Worm (Caenorhabditis elegans) whole organism, early embryonic: ENCODE measurements around the gene lin-38.

Source experiments
- B0310.2 ChIP-seq: sonication (generic microtip); optimal IDR thresholded peaks from 2 replicates; lab custom pipeline; 2016; ENCODE audit warnings: mild to moderate bottlenecking, missing genetic modification characterization, missing compliant biosample characterization
- F13C5.2 ChIP-seq: sonication (generic microtip); optimal IDR thresholded peaks from 2 replicates; lab custom pipeline; 2017; ENCODE audit warnings: mild to moderate bottlenecking, missing genetic modification characterization, inconsistent platforms, missing compliant biosample characterization
- aly-1 ChIP-seq: sonication (generic microtip); optimal IDR thresholded peaks from 2 replicates; lab custom pipeline; 2016; ENCODE audit warnings: missing genetic modification characterization, missing compliant biosample characterization
- ama-1 ChIP-seq: fragments of 150-350 bp; optimal IDR thresholded peaks from 2 replicates; lab custom pipeline; 2014
- ceh-13 ChIP-seq: fragments of 200-800 bp; sonication (Bioruptor generic); optimal IDR thresholded peaks from 2 replicates; lab custom pipeline; 2018; ENCODE audit warnings: mild to moderate bottlenecking, missing genetic modification characterization, missing compliant biosample characterization
- ceh-36 ChIP-seq: sonication (generic microtip); optimal IDR thresholded peaks from 2 replicates; lab custom pipeline; 2016; ENCODE audit warnings: missing genetic modification characterization, inconsistent platforms, missing compliant biosample characterization
- ets-7 ChIP-seq: sonication (generic microtip); optimal IDR thresholded peaks from 2 replicates; lab custom pipeline; 2016; ENCODE audit warnings: missing genotype, missing genetic modification characterization, missing compliant biosample characterization
- flt-1 ChIP-seq: fragments of 200-800 bp; sonication (Bioruptor generic); IDR thresholded peaks from 2 replicates; pipeline ENCODE4 v1.3.6; 2022; ENCODE audit warnings: missing genetic modification characterization, missing compliant biosample characterization
- hmbx-1 ChIP-seq: sonication (generic microtip); optimal IDR thresholded peaks from 2 replicates; lab custom pipeline; 2016; ENCODE audit warnings: mild to moderate bottlenecking, missing genetic modification characterization, missing compliant biosample characterization
- hmg-4 ChIP-seq: fragments of 200-800 bp; sonication (Bioruptor generic); optimal IDR thresholded peaks from 2 replicates; lab custom pipeline; 2018; ENCODE audit warnings: mild to moderate bottlenecking, missing genetic modification characterization, missing compliant biosample characterization
- hnd-1 ChIP-seq: sonication (generic microtip); optimal IDR thresholded peaks from 2 replicates; lab custom pipeline; 2016; ENCODE audit warnings: missing genetic modification characterization, missing compliant biosample characterization
- pes-1 ChIP-seq: fragments of 200-800 bp; sonication (Bioruptor generic); IDR thresholded peaks from 2 replicates; pipeline ENCODE4 v1.3.6; 2022; ENCODE audit warnings: missing genetic modification reagents, missing genetic modification characterization, missing compliant biosample characterization
- scrt-1 ChIP-seq: fragments of 200-800 bp; sonication (Bioruptor generic); IDR thresholded peaks from 2 replicates; pipeline ENCODE4 v1.3.6; 2022; ENCODE audit warnings: missing genetic modification characterization, missing compliant biosample characterization
- sea-1 ChIP-seq: fragments of 200-800 bp; sonication (Bioruptor generic); conservative IDR thresholded peaks from 2 replicates; pipeline ENCODE4 v1.3.6; 2022; ENCODE audit warnings: missing genetic modification characterization, missing compliant biosample characterization
- tbx-11 ChIP-seq: fragments of 200-800 bp; sonication (Bioruptor generic); IDR thresholded peaks from 2 replicates; pipeline ENCODE4 v1.3.6; 2022; ENCODE audit warnings: missing genetic modification characterization, missing compliant biosample characterization
- tbx-37 ChIP-seq: fragments of 200-800 bp; sonication (Bioruptor generic); conservative IDR thresholded peaks from 2 replicates; pipeline ENCODE4 v1.3.6; 2022; ENCODE audit warnings: missing genetic modification reagents, missing genetic modification characterization, missing compliant biosample characterization
- tra-4 ChIP-seq: sonication (generic microtip); optimal IDR thresholded peaks from 2 replicates; lab custom pipeline; 2017; ENCODE audit warnings: missing genetic modification characterization, missing compliant biosample characterization

Gene lin-38

ce11 chrII:13600904-13601303, 25.2 kb downstream of the lin-38 start, which contains the start of gene csp-1:
csp-1 (plus strand) TSS chrII:13601204.
- TF ChIP-seq pes-1 (GFP tag; lab: Robert Waterston, UW) (no peak), aly-1 (no peak), hmbx-1 (no peak), ets-7 (tag; lab: Kevin White, UChicago) (no peak), sea-1 (no peak), flt-1 (GFP tag; lab: Robert Waterston, UW) (no peak), ama-1 (lab: Kevin White, UChicago) (no peak), scrt-1 (GFP tag; lab: Robert Waterston, UW) (no peak), F13C5.2 (tag; lab: Kevin White, UChicago) (no peak), ceh-36 (tag; lab: Kevin White, UChicago) (no peak), tbx-11 (GFP tag; lab: Robert Waterston, UW) (no peak), ceh-13 (GFP tag; lab: Kevin White, UChicago) (no peak), hmg-4 (GFP tag; lab: Kevin White, UChicago) (no peak), tbx-37 (GFP tag; lab: Robert Waterston, UW) (no peak), tra-4 (no peak), hnd-1 (tag; lab: Kevin White, UChicago) (no peak), B0310.2 (tag; lab: Kevin White, UChicago) (no peak)

- TF ChIP-seq tra-4 (no peak), ets-7 (tag; lab: Kevin White, UChicago) (no peak), ceh-13 (GFP tag; lab: Kevin White, UChicago) (no peak), tbx-11 (GFP tag; lab: Robert Waterston, UW) (no peak), flt-1 (GFP tag; lab: Robert Waterston, UW) (no peak), ceh-36 (tag; lab: Kevin White, UChicago) (no peak), F13C5.2 (tag; lab: Kevin White, UChicago) (no peak), hnd-1 (tag; lab: Kevin White, UChicago) (no peak), scrt-1 (GFP tag; lab: Robert Waterston, UW) (no peak)
Observed at ce11 chrII:13609655-13610054, 33.9 kb downstream of the lin-38 start, which contains the start of gene gst-20. gst-20 (minus strand) TSS chrII:13609824.

ce11 chrII:13611186-13611585, 35.5 kb downstream of the lin-38 start, which contains the start of gene gst-24:
gst-24 (minus strand) TSS chrII:13611366.
- TF ChIP-seq F13C5.2 (tag; lab: Kevin White, UChicago) (no peak), hnd-1 (tag; lab: Kevin White, UChicago) (no peak), hmg-4 (GFP tag; lab: Kevin White, UChicago) (no peak), pes-1 (GFP tag; lab: Robert Waterston, UW) (no peak), flt-1 (GFP tag; lab: Robert Waterston, UW) (no peak), aly-1 (no peak), ceh-36 (tag; lab: Kevin White, UChicago) (no peak), scrt-1 (GFP tag; lab: Robert Waterston, UW) (no peak), ama-1 (lab: Kevin White, UChicago) (no peak), hmbx-1 (no peak), tra-4 (no peak), tbx-37 (GFP tag; lab: Robert Waterston, UW) (no peak), ets-7 (tag; lab: Kevin White, UChicago) (no peak), tbx-11 (GFP tag; lab: Robert Waterston, UW) (no peak), sea-1 (no peak), ceh-13 (GFP tag; lab: Kevin White, UChicago) (no peak), B0310.2 (tag; lab: Kevin White, UChicago) (no peak)

DNA sequence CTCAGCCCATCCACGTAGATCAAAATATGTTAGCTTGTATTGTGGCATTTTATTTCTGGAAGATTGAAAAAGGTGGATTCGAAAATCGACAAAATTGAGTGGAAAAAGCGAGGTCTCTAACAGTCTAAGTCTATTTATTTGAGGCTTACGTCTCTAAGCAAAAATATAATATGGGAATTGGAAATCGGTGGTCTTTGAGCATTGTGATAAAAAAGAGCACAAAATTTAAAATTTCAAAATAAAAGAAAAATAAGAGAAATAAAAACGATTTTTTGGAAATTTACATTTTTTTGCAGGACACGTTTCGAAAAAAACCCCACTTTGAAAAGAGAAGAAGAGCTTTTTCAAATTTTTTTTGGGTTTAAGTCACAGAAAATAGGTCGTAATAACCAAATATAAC, 37.4 kb downstream of the lin-38 start, which contains the start of gene gst-15:
gst-15 (minus strand) TSS at position 101 of the 400 bp plus-strand sequence.
- TF ChIP-seq ama-1 (lab: Kevin White, UChicago) (no peak), sea-1 (no peak), ets-7 (tag; lab: Kevin White, UChicago) (no peak), tbx-37 (GFP tag; lab: Robert Waterston, UW) (no peak), hmg-4 (GFP tag; lab: Kevin White, UChicago) (no peak), F13C5.2 (tag; lab: Kevin White, UChicago) (no peak), tra-4 (no peak), ceh-36 (tag; lab: Kevin White, UChicago) (no peak), ceh-13 (GFP tag; lab: Kevin White, UChicago) (no peak), hmbx-1 (no peak), pes-1 (GFP tag; lab: Robert Waterston, UW) (no peak)

- TF ChIP-seq hmg-4 (GFP tag; lab: Kevin White, UChicago) (no peak), ceh-13 (GFP tag; lab: Kevin White, UChicago) (no peak)
Observed at ce11 chrII:13614516-13614915, 38.8 kb downstream of the lin-38 start.

DNA sequence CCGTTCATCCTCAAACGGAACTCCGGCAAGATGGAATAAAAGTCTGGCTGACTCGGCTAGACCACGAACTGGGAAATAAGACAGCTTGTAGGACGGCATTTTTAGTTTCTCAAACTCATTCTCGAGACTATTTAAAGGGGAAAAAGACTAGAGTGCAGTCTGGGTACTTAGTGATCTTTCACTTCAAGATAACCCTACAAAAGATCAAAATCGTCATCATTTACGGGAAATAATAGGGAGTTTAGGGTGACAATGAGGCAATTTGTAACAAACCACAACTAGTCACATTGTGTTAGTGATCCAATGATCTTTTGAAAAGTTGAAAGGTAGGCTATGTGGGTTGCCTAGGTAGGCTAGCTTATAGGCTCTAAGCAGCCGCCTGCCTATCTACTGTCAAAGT, 40.3 kb downstream of the lin-38 start, which contains the start of gene gst-14:
gst-14 (minus strand) TSS at position 101 of the 400 bp plus-strand sequence.
- TF ChIP-seq B0310.2 (tag; lab: Kevin White, UChicago) (no peak), hnd-1 (tag; lab: Kevin White, UChicago) (no peak), ceh-13 (GFP tag; lab: Kevin White, UChicago) (no peak), tra-4 (no peak), ceh-36 (tag; lab: Kevin White, UChicago) (no peak), hmbx-1 (no peak), scrt-1 (GFP tag; lab: Robert Waterston, UW) (no peak), ets-7 (tag; lab: Kevin White, UChicago) (no peak), ama-1 (lab: Kevin White, UChicago) (no peak), tbx-11 (GFP tag; lab: Robert Waterston, UW) (no peak), sea-1 (no peak), F13C5.2 (tag; lab: Kevin White, UChicago) (no peak), pes-1 (GFP tag; lab: Robert Waterston, UW) (no peak), hmg-4 (GFP tag; lab: Kevin White, UChicago) (no peak)

DNA sequence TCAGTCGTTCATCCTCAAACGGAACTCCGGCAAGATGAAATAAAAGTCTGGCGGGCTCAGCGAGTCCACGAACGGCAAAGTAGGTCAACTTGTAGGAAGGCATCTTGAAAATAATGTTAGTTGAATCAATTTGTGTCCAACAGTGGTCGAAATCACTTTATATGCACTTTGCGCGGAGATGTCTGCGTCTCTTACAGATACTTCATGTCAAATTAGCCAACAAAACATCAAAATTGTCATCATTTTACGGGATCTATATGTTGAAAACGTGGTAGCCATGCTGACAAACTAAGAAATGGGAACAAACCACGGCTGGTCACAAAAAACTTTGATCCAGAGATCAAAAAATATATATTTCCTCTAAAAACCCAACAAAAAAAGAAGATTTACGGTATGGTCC, 42.1 kb downstream of the lin-38 start, which contains the start of gene gst-12:
gst-12 (minus strand) TSS at position 254 of the 400 bp plus-strand sequence.
- no peak for TF ChIP-seq flt-1 (GFP tag; lab: Robert Waterston, UW)
- no peak for TF ChIP-seq scrt-1 (GFP tag; lab: Robert Waterston, UW)
- TF ChIP-seq ets-7 (tag; lab: Kevin White, UChicago), result no peak
- TF ChIP-seq hnd-1 (tag; lab: Kevin White, UChicago), result no peak
- no peak for TF ChIP-seq ama-1 (lab: Kevin White, UChicago)
- no peak for TF ChIP-seq hmbx-1
- TF ChIP-seq tbx-37 (GFP tag; lab: Robert Waterston, UW), result no peak
- TF ChIP-seq ceh-36 (tag; lab: Kevin White, UChicago), result no peak
- no peak for TF ChIP-seq tra-4
- no peak for TF ChIP-seq pes-1 (GFP tag; lab: Robert Waterston, UW)
